Worm (Caenorhabditis elegans) whole organism, L4/young adult: Measurements from ENCODE around the gene ser-4.

ENCODE experiments used
- W03F9.2 ChIP-seq: fragments of 150-350 bp; optimal IDR thresholded peaks from 2 replicates; lab custom pipeline; 2014; ENCODE audit warnings: missing biosample characterization, missing genetic modification characterization
- dao-5 ChIP-seq: sonication (generic microtip); optimal IDR thresholded peaks from 2 replicates; lab custom pipeline; 2016; ENCODE audit warnings: missing genotype, missing genetic modification characterization, moderate library complexity, missing compliant biosample characterization
- him-1 ChIP-seq: sonication (generic microtip); optimal IDR thresholded peaks from 2 replicates; lab custom pipeline; 2016; ENCODE audit warnings: missing genotype, missing genetic modification reagents, missing genetic modification characterization, missing compliant biosample characterization

DNA sequence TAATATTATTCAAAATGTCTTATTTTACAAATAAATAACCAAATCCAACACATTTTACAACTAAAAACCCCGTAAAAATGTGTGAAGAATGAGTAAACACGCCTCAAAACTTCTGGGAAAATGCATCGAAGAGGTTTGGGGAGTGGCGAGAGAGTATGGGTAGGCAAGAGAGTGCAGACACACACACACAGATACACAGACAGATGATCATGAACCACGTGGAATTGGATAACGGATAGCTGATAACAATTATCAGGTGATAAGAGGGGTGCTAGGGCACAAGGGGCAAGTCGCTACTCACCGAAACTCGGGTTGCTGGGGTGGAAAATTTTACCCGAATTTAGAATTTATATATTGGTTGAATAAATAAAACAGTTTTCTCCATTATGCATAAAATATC is 50.6 kb downstream of the ser-4 start:
- TF ChIP-seq him-1 (tag; lab: Kevin White, UChicago) (no peak), dao-5 (no peak), W03F9.2 (tag; lab: Kevin White, UChicago) (no peak)
